In the genomic region with DNA sequence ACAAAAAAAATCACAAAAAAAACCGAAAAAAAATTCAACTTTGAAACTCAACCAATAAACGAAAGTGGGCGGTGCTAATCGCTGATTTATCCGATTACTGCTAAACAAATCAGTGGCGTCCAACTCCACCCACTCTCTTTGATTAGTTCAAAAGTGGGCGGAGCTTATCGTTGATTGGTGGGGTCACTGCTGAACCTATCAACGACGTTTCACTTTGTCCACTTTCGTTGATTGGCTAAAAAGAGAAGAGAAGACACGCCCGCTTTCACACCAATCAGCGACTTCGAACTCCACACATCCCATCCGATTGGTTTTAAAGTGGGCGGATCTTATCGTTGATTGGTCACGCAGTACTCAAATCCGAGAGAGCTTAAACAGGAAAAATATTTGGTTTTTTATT, we compare ENCODE assay signal across 3 worm cellular contexts.
TF ChIP-seq lines count a peak whose summit lies in the region.

No protein-coding gene starts in this region.

TF ChIP-seq in whole organism, L3 larva, 47 proteins besides CTCF, POLR2A, EP300 and RAD21:
- TF ChIP-seq fos-1 (tag; optimal IDR thresholded peaks at IDR 0.05; lab: Kevin White, UChicago) (no peak), nhr-76 (tag; optimal IDR thresholded peaks at IDR 0.05; lab: Kevin White, UChicago) (no peak), mml-1 (tag; optimal IDR thresholded peaks at IDR 0.05; lab: Kevin White, UChicago) (no peak), nhr-43 (tag; optimal IDR thresholded peaks at IDR 0.05; lab: Kevin White, UChicago; ENCODE audit: poor library complexity, severe bottlenecking) (no peak), nfya-1 (tag; optimal IDR thresholded peaks at IDR 0.05; lab: Kevin White, UChicago; ENCODE audit: insufficient read depth) (peak; percentile 93), lin-15B (tag; optimal IDR thresholded peaks at IDR 0.05; lab: Kevin White, UChicago) (peak; percentile 3)

TF ChIP-seq in whole organism, late embryonic, 69 proteins besides CTCF, POLR2A, EP300 and RAD21:
- peak; percentile 99 for TF ChIP-seq nfya-1 (tag; optimal IDR thresholded peaks at IDR 0.05; lab: Kevin White, UChicago)
- TF ChIP-seq odd-2 (tag; optimal IDR thresholded peaks at IDR 0.05; lab: Kevin White, UChicago) = no peak
- TF ChIP-seq pha-2 (tag; optimal IDR thresholded peaks at IDR 0.05; lab: Kevin White, UChicago) = no peak
- no peak for TF ChIP-seq nhr-11 (tag; optimal IDR thresholded peaks at IDR 0.05; lab: Kevin White, UChicago)

TF ChIP-seq in whole organism, young adult, 124 proteins besides CTCF, POLR2A, EP300 and RAD21:
- TF ChIP-seq Y53F4B.3 (GFP tag; IDR thresholded peaks at IDR 0.05; lab: Robert Waterston, UW) = no peak
- peak; percentile 48; the same call in 1 of the 2 replicates for TF ChIP-seq nfyb-1 (GFP tag; IDR thresholded peaks at IDR 0.05; lab: Robert Waterston, UW)
- no peak for TF ChIP-seq unc-62 (GFP tag; optimal IDR thresholded peaks at IDR 0.05; lab: Kevin White, UChicago)
TF ChIP-seq in whole organism, young adult: peak in this region for 1.
